Fruit fly (Drosophila melanogaster) whole organism, embryonic: ENCODE results near the gene Drsl5.
A peak's percentile ranks its signal among the peaks of the same experiment; 100 is the strongest.

Experiments used
- Asciz ChIP-seq: fragments of 200-800 bp; sonication (Bioruptor generic); optimal IDR thresholded peaks from 2 replicates; lab custom pipeline; 2017; ENCODE audit warnings: missing biosample characterization, mild to moderate bottlenecking, missing genetic modification characterization, missing genetic modification reagents
- BtbVII ChIP-seq: fragments of 200-800 bp; sonication (Bioruptor generic); optimal IDR thresholded peaks from 3 replicates; lab custom pipeline; 2017; ENCODE audit warnings: missing biosample characterization, mild to moderate bottlenecking, missing genetic modification characterization
- Bteb2 ChIP-seq: fragments of 200-800 bp; sonication (Bioruptor generic); optimal IDR thresholded peaks from 2 replicates; lab custom pipeline; 2016; ENCODE audit warnings: missing biosample characterization, missing genetic modification characterization
- CG10321 ChIP-seq: fragments of 200-800 bp; sonication (Bioruptor generic); IDR thresholded peaks from 2 replicates; pipeline ENCODE4 v1.3.6; 2022; ENCODE audit warnings: missing biosample characterization, missing genetic modification characterization
- CG11695 ChIP-seq: fragments of 200-800 bp; sonication (Bioruptor generic); IDR thresholded peaks from 3 replicates; pipeline ENCODE4 v1.3.6; 2022; ENCODE audit warnings: missing biosample characterization, missing genetic modification characterization
- CG12744 ChIP-seq: fragments of 200-800 bp; sonication (Bioruptor generic); optimal IDR thresholded peaks from 2 replicates; lab custom pipeline; 2016; ENCODE audit warnings: missing biosample characterization, missing genetic modification characterization
- CG13123 ChIP-seq: fragments of 200-800 bp; sonication (Bioruptor generic); optimal IDR thresholded peaks from 2 replicates; lab custom pipeline; 2016; ENCODE audit warnings: missing biosample characterization, missing genetic modification characterization
- CG14441 ChIP-seq: fragments of 200-800 bp; sonication (Bioruptor generic); IDR thresholded peaks from 2 replicates; pipeline ENCODE4 v1.3.6; 2022; ENCODE audit warnings: missing biosample characterization, missing genetic modification characterization
- CG15514 ChIP-seq: fragments of 200-800 bp; sonication (Bioruptor generic); optimal IDR thresholded peaks from 3 replicates; lab custom pipeline; 2017; ENCODE audit warnings: missing biosample characterization, missing genetic modification characterization, mild to moderate bottlenecking, moderate library complexity, missing genetic modification reagents
- CG18599 ChIP-seq: fragments of 200-800 bp; sonication (Bioruptor generic); optimal IDR thresholded peaks from 3 replicates; lab custom pipeline; 2017; ENCODE audit warnings: missing biosample characterization, missing genetic modification characterization, mild to moderate bottlenecking, moderate library complexity, missing genetic modification reagents
- CG2120 ChIP-seq: fragments of 200-800 bp; sonication (Bioruptor generic); optimal IDR thresholded peaks from 3 replicates; lab custom pipeline; 2016; ENCODE audit warnings: missing biosample characterization, missing genetic modification characterization
- CG2202 ChIP-seq: fragments of 200-800 bp; sonication (Bioruptor generic); optimal IDR thresholded peaks from 2 replicates; lab custom pipeline; 2018; ENCODE audit warnings: missing biosample characterization, mild to moderate bottlenecking, missing genetic modification characterization
- CG30431 ChIP-seq: fragments of 200-800 bp; sonication (Bioruptor generic); optimal IDR thresholded peaks from 2 replicates; lab custom pipeline; 2017; ENCODE audit warnings: missing biosample characterization, missing genetic modification characterization
- CG31388 ChIP-seq: fragments of 200-800 bp; sonication (Bioruptor generic); optimal IDR thresholded peaks from 2 replicates; lab custom pipeline; 2016; ENCODE audit warnings: missing biosample characterization, missing genetic modification characterization
- CG4730 ChIP-seq: fragments of 200-800 bp; sonication (Bioruptor generic); IDR thresholded peaks from 2 replicates; pipeline ENCODE4 v1.3.6; 2022; ENCODE audit warnings: missing biosample characterization, missing genetic modification characterization
- CG6813 ChIP-seq: fragments of 200-800 bp; sonication (Bioruptor generic); optimal IDR thresholded peaks from 2 replicates; lab custom pipeline; 2017; ENCODE audit warnings: missing biosample characterization, missing genetic modification characterization, mild to moderate bottlenecking, moderate library complexity, missing genetic modification reagents
- CG7963 ChIP-seq: fragments of 200-800 bp; sonication (Bioruptor generic); IDR thresholded peaks from 3 replicates; pipeline ENCODE4 v1.3.6; 2022; ENCODE audit warnings: missing biosample characterization, missing genetic modification characterization; ENCODE audit not compliant: partially characterized antibody
- CG8089 ChIP-seq: fragments of 200-800 bp; sonication (Bioruptor generic); optimal IDR thresholded peaks from 3 replicates; lab custom pipeline; 2016; ENCODE audit warnings: missing biosample characterization, missing genetic modification characterization
- CG8924 ChIP-seq: fragments of 200-800 bp; optimal IDR thresholded peaks from 3 replicates; lab custom pipeline; 2019; ENCODE audit warnings: missing biosample characterization, mild to moderate bottlenecking, missing genetic modification characterization, moderate library complexity
- CHES-1-like ChIP-seq: fragments of 200-800 bp; sonication (Bioruptor generic); optimal IDR thresholded peaks from 2 replicates; lab custom pipeline; 2016; ENCODE audit warnings: missing biosample characterization, missing genetic modification characterization
- CrebB ChIP-seq: fragments of 200-800 bp; sonication (Bioruptor generic); optimal IDR thresholded peaks from 3 replicates; lab custom pipeline; 2018; ENCODE audit warnings: missing biosample characterization, mild to moderate bottlenecking, missing genetic modification characterization
- D19B ChIP-seq: fragments of 200-800 bp; sonication (Bioruptor generic); optimal IDR thresholded peaks from 2 replicates; lab custom pipeline; 2017; ENCODE audit warnings: missing biosample characterization, mild to moderate bottlenecking, missing genetic modification characterization
- HHEX ChIP-seq: fragments of 200-800 bp; sonication (Bioruptor generic); optimal IDR thresholded peaks from 3 replicates; lab custom pipeline; 2017; ENCODE audit warnings: missing biosample characterization, mild to moderate bottlenecking, missing genetic modification characterization, missing genetic modification reagents
- HLH4C ChIP-seq: fragments of 200-800 bp; sonication (Bioruptor generic); IDR thresholded peaks from 3 replicates; pipeline ENCODE4 v1.3.6; 2022; ENCODE audit warnings: missing biosample characterization, missing genetic modification characterization; ENCODE audit not compliant: partially characterized antibody
- HLHmδ ChIP-seq: fragments of 200-800 bp; sonication (Bioruptor generic); optimal IDR thresholded peaks from 2 replicates; lab custom pipeline; 2018; ENCODE audit warnings: missing biosample characterization, mild to moderate bottlenecking, missing genetic modification characterization, moderate library complexity
- Hmr ChIP-seq: fragments of 200-800 bp; sonication (Bioruptor generic); optimal IDR thresholded peaks from 3 replicates; lab custom pipeline; 2017; ENCODE audit warnings: mild to moderate bottlenecking, missing biosample characterization, missing genetic modification reagents, missing genetic modification characterization
- Hsf ChIP-seq: fragments of 200-800 bp; sonication (Bioruptor generic); optimal IDR thresholded peaks from 3 replicates; lab custom pipeline; 2016; ENCODE audit warnings: missing biosample characterization, missing genetic modification characterization
- Lhr ChIP-seq: fragments of 200-800 bp; sonication (Bioruptor generic); optimal IDR thresholded peaks from 3 replicates; lab custom pipeline; 2017; ENCODE audit warnings: mild to moderate bottlenecking, missing biosample characterization, missing genetic modification reagents, missing genetic modification characterization
- Meics ChIP-seq: fragments of 200-800 bp; sonication (Bioruptor generic); optimal IDR thresholded peaks from 2 replicates; lab custom pipeline; 2017; ENCODE audit warnings: missing biosample characterization, mild to moderate bottlenecking, missing genetic modification characterization
- NC2β ChIP-seq: fragments of 200-800 bp; sonication (Bioruptor generic); optimal IDR thresholded peaks from 2 replicates; lab custom pipeline; 2016; ENCODE audit warnings: missing biosample characterization, missing genetic modification characterization
- Oli ChIP-seq: fragments of 200-800 bp; sonication (Bioruptor generic); optimal IDR thresholded peaks from 2 replicates; lab custom pipeline; 2018; ENCODE audit warnings: missing biosample characterization, mild to moderate bottlenecking, missing genetic modification characterization, moderate library complexity
- Sox102F ChIP-seq: fragments of 200-800 bp; sonication (Bioruptor generic); optimal IDR thresholded peaks from 2 replicates; lab custom pipeline; 2018; ENCODE audit warnings: missing biosample characterization, mild to moderate bottlenecking, missing genetic modification characterization, moderate library complexity
- Ssrp ChIP-seq: fragments of 200-800 bp; sonication (Bioruptor generic); optimal IDR thresholded peaks from 2 replicates; lab custom pipeline; 2018; ENCODE audit warnings: missing biosample characterization, mild to moderate bottlenecking, missing genetic modification characterization, moderate library complexity
- Trl ChIP-seq, 3 experiments: fragments of >200 bp in 2 of 3; fragments of 200-800 bp in 1 of 3; sonication (Bioruptor generic) in 1 of 3; optimal IDR thresholded peaks; 2 replicates in 1 of 3; 3 replicates in 2 of 3; lab custom pipeline; 2016 to 2017; ENCODE audit warnings: missing biosample characterization in 1 of 3, missing genetic modification characterization in 1 of 3
- Xbp1 ChIP-seq: fragments of 200-800 bp; sonication (Bioruptor generic); optimal IDR thresholded peaks from 3 replicates; lab custom pipeline; 2016; ENCODE audit warnings: missing biosample characterization, mild to moderate bottlenecking, missing genetic modification characterization
- bcd ChIP-seq: fragments of 200-800 bp; sonication (Bioruptor generic); optimal IDR thresholded peaks from 2 replicates; lab custom pipeline; 2017; ENCODE audit warnings: missing biosample characterization, mild to moderate bottlenecking, missing genetic modification characterization
- chn ChIP-seq: fragments of 200-800 bp; sonication (Bioruptor generic); optimal IDR thresholded peaks from 2 replicates; lab custom pipeline; 2016; ENCODE audit warnings: missing biosample characterization, missing genetic modification characterization
- cwo ChIP-seq: fragments of 200-800 bp; sonication (Bioruptor generic); optimal IDR thresholded peaks from 3 replicates; lab custom pipeline; 2017; ENCODE audit warnings: missing biosample characterization, missing genetic modification characterization, mild to moderate bottlenecking, moderate library complexity, missing genetic modification reagents
- danr ChIP-seq: fragments of 200-800 bp; sonication (Bioruptor generic); IDR thresholded peaks from 2 replicates; pipeline ENCODE4 v1.3.6; 2022; ENCODE audit warnings: missing biosample characterization, missing genetic modification characterization
- dmrt11E ChIP-seq: fragments of 200-800 bp; sonication (Bioruptor generic); optimal IDR thresholded peaks from 3 replicates; lab custom pipeline; 2018; ENCODE audit warnings: missing biosample characterization, mild to moderate bottlenecking, missing genetic modification characterization, moderate library complexity
- fd102C ChIP-seq: fragments of 200-800 bp; sonication (Bioruptor generic); optimal IDR thresholded peaks from 2 replicates; lab custom pipeline; 2018; ENCODE audit warnings: missing biosample characterization, mild to moderate bottlenecking, missing genetic modification characterization, moderate library complexity
- fd96Cb ChIP-seq: fragments of 200-800 bp; sonication (Bioruptor generic); optimal IDR thresholded peaks from 2 replicates; lab custom pipeline; 2018; ENCODE audit warnings: missing biosample characterization, mild to moderate bottlenecking, missing genetic modification characterization, moderate library complexity
- inv ChIP-seq: fragments of 200-800 bp; sonication (Bioruptor generic); IDR thresholded peaks from 2 replicates; pipeline ENCODE4 v1.3.6; 2022; ENCODE audit warnings: missing biosample characterization, missing genetic modification characterization; ENCODE audit not compliant: partially characterized antibody
- kay ChIP-seq: fragments of 200-800 bp; sonication (Bioruptor generic); optimal IDR thresholded peaks from 2 replicates; lab custom pipeline; 2016; ENCODE audit warnings: missing biosample characterization, missing genetic modification characterization
- lab ChIP-seq: fragments of 200-800 bp; sonication (Bioruptor generic); optimal IDR thresholded peaks from 3 replicates; lab custom pipeline; 2017; ENCODE audit warnings: missing biosample characterization, missing genetic modification characterization, mild to moderate bottlenecking, moderate library complexity, missing genetic modification reagents
- nmo ChIP-seq: fragments of 200-800 bp; sonication (Bioruptor generic); optimal IDR thresholded peaks from 2 replicates; lab custom pipeline; 2018; ENCODE audit warnings: missing biosample characterization, mild to moderate bottlenecking, missing genetic modification characterization, moderate library complexity
- slbo ChIP-seq: fragments of 200-800 bp; sonication (Bioruptor generic); IDR thresholded peaks from 2 replicates; pipeline ENCODE4 v1.3.6; 2022; ENCODE audit warnings: missing biosample characterization, missing genetic modification characterization
- sob ChIP-seq: fragments of 200-800 bp; sonication (Bioruptor generic); IDR thresholded peaks from 2 replicates; pipeline ENCODE4 v1.3.6; 2022; ENCODE audit warnings: missing biosample characterization, missing genetic modification characterization
- tio ChIP-seq: fragments of 200-800 bp; sonication (Bioruptor generic); optimal IDR thresholded peaks from 2 replicates; lab custom pipeline; 2017; ENCODE audit warnings: missing biosample characterization, missing genetic modification characterization, inconsistent platforms

Drsl5 gene

DNA sequence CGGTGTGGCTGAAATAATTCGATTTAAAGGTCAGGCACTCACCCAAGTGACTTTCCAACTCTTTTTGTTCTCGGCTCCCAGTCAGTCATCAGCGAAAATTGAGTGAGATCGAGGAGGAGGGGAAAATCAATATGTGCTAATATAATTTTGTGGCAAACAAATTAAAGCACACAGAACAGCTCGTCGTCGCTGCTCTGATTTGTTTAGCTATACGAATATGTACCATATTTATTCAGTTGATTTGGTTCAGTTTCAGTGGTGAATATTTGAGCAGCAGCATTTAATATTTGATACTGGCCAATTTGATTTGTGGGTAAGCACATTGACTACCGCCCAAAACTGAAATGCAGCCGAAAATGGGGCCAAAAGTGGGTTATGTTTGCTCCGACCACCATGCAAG lies 11.2 kb upstream of the Drsl5 start (continued):
- TF ChIP-seq CG18599 (GFP tag; lab: Kevin White, UChicago), result peak; percentile 6
- no peak for TF ChIP-seq Ssrp (tag; lab: Kevin White, UChicago)
- peak; percentile 15 for TF ChIP-seq CG30431 (GFP tag; lab: Kevin White, UChicago)
- TF ChIP-seq fd96Cb (tag; lab: Kevin White, UChicago), result peak; percentile 42
- TF ChIP-seq fd102C (GFP tag; lab: Kevin White, UChicago), result no peak
- peak; percentile 58 for TF ChIP-seq dmrt11E (tag; lab: Kevin White, UChicago)
- no peak for TF ChIP-seq CG7963 (GFP tag; lab: Robert Waterston, UW)
- peak; percentile 23 for TF ChIP-seq Sox102F (GFP tag; lab: Kevin White, UChicago)
- peak; percentile 5 for TF ChIP-seq CG8924
- TF ChIP-seq sob (GFP tag; lab: Robert Waterston, UW), result peak; percentile 22; the same call in 1 of the 2 replicates
- TF ChIP-seq CG10321 (GFP tag; lab: Robert Waterston, UW), result peak; percentile 18; the same call in 1 of the 2 replicates
- TF ChIP-seq Hsf, result peak; percentile 15
- no peak for TF ChIP-seq CG2120 (GFP tag; lab: Kevin White, UChicago)
- TF ChIP-seq Oli (tag; lab: Kevin White, UChicago), result peak; percentile 26
- no peak for TF ChIP-seq Trl (optimal IDR thresholded peaks at IDR 0.05; lab: Kevin White, UChicago)
- TF ChIP-seq Trl (GFP tag; optimal IDR thresholded peaks at IDR 0.05; lab: Kevin White, UChicago), result peak; percentile 25
- TF ChIP-seq CG15514 (GFP tag; lab: Kevin White, UChicago), result peak; percentile 41
- TF ChIP-seq bcd, result no peak
- peak; percentile 52 for TF ChIP-seq Hmr (GFP tag; lab: Kevin White, UChicago)
- peak; percentile 8 for TF ChIP-seq nmo
- TF ChIP-seq CrebB (tag; lab: Kevin White, UChicago), result peak; percentile 30
- peak; percentile 24 for TF ChIP-seq CG13123
- peak; percentile 45 for TF ChIP-seq NC2β
- TF ChIP-seq CG14441 (GFP tag; lab: Robert Waterston, UW), result no peak
- TF ChIP-seq chn, result no peak
- TF ChIP-seq slbo, result no peak
- TF ChIP-seq danr (GFP tag; lab: Robert Waterston, UW), result no peak
- no peak for TF ChIP-seq HLH4C (GFP tag; lab: Robert Waterston, UW)
- no peak for TF ChIP-seq HLHmδ
- TF ChIP-seq CG31388 (GFP tag; lab: Kevin White, UChicago), result peak; percentile 22
- peak; percentile 17 for TF ChIP-seq Meics (GFP tag; lab: Kevin White, UChicago)
- TF ChIP-seq cwo (GFP tag; lab: Kevin White, UChicago), result no peak
- TF ChIP-seq D19B, result no peak
- TF ChIP-seq CG4730, result no peak
- TF ChIP-seq Bteb2, result peak; percentile 35
- no peak for TF ChIP-seq BtbVII
- peak; percentile 31 for TF ChIP-seq kay (GFP tag; lab: Kevin White, UChicago)
- TF ChIP-seq CG11695 (GFP tag; lab: Robert Waterston, UW), result 0 out of 3 replicates have a peak, but pooled peaks have one; percentile 11
- TF ChIP-seq HHEX (GFP tag; lab: Kevin White, UChicago), result peak; percentile 56
- peak; percentile 1 for TF ChIP-seq Lhr (GFP tag; lab: Kevin White, UChicago)
- peak; percentile 13 for TF ChIP-seq Xbp1 (GFP tag; lab: Kevin White, UChicago)
- TF ChIP-seq tio (GFP tag; lab: Kevin White, UChicago), result no peak
- peak; percentile 49 for TF ChIP-seq CG8089 (GFP tag; lab: Kevin White, UChicago)
- peak; percentile 77 for TF ChIP-seq lab (GFP tag; lab: Kevin White, UChicago)
- TF ChIP-seq CG12744 (GFP tag; lab: Kevin White, UChicago), result no peak
- TF ChIP-seq inv (GFP tag; lab: Robert Waterston, UW), result no peak
- no peak for TF ChIP-seq Asciz (GFP tag; lab: Kevin White, UChicago)
- peak; percentile 64 for TF ChIP-seq CG2202 (tag; lab: Kevin White, UChicago)
- TF ChIP-seq CG6813 (GFP tag; lab: Kevin White, UChicago), result peak; percentile 67
- peak; percentile 19 for TF ChIP-seq CHES-1-like (GFP tag; lab: Kevin White, UChicago)
